Fruit fly (Drosophila melanogaster) whole organism, embryonic: ENCODE measurements around the gene CG33331.

Source experiments
- Atf-2 ChIP-seq: fragments of 200-800 bp; sonication (Bioruptor generic); optimal IDR thresholded peaks from 2 replicates; lab custom pipeline; 2016; ENCODE audit warnings: missing biosample characterization, missing genetic modification characterization
- CG10431 ChIP-seq: fragments of 200-800 bp; sonication (Bioruptor generic); optimal IDR thresholded peaks from 3 replicates; lab custom pipeline; 2018; ENCODE audit warnings: missing biosample characterization, mild to moderate bottlenecking, missing genetic modification characterization
- CG13287 ChIP-seq: fragments of 200-800 bp; sonication (Bioruptor generic); IDR thresholded peaks from 2 replicates; pipeline ENCODE4 v1.3.6; 2022; ENCODE audit warnings: missing biosample characterization, missing genetic modification characterization; ENCODE audit not compliant: partially characterized antibody
- CG13424 ChIP-seq: fragments of 200-800 bp; sonication (Bioruptor generic); optimal IDR thresholded peaks from 2 replicates; lab custom pipeline; 2019; ENCODE audit warnings: missing biosample characterization, mild to moderate bottlenecking, missing genetic modification characterization, moderate library complexity
- CG13624 ChIP-seq: fragments of 200-800 bp; sonication (Bioruptor generic); optimal IDR thresholded peaks from 2 replicates; lab custom pipeline; 2016; ENCODE audit warnings: missing biosample characterization, missing genetic modification characterization
- CG14667 ChIP-seq: fragments of 200-800 bp; sonication (Bioruptor generic); IDR thresholded peaks from 2 replicates; pipeline ENCODE4 v1.3.6; 2022; ENCODE audit warnings: missing biosample characterization, missing genetic modification characterization
- CG14965 ChIP-seq: fragments of 200-800 bp; sonication (Bioruptor generic); optimal IDR thresholded peaks from 2 replicates; lab custom pipeline; 2016; ENCODE audit warnings: missing biosample characterization, missing genetic modification characterization, borderline replicate concordance
- CG16815 ChIP-seq: fragments of 200-800 bp; sonication (Bioruptor generic); optimal IDR thresholded peaks from 3 replicates; lab custom pipeline; 2017; ENCODE audit warnings: missing biosample characterization, mild to moderate bottlenecking, missing genetic modification characterization
- CG17802 ChIP-seq: fragments of 200-800 bp; sonication (Bioruptor generic); optimal IDR thresholded peaks from 2 replicates; lab custom pipeline; 2018; ENCODE audit warnings: missing biosample characterization, mild to moderate bottlenecking, missing genetic modification characterization, moderate library complexity
- CG32532 ChIP-seq: fragments of 200-800 bp; sonication (Bioruptor generic); IDR thresholded peaks from 2 replicates; pipeline ENCODE4 v1.3.6; 2022; ENCODE audit warnings: missing biosample characterization, missing genetic modification characterization
- CG32767 ChIP-seq: fragments of 200-800 bp; sonication (Bioruptor generic); IDR thresholded peaks from 2 replicates; pipeline ENCODE4 v1.3.6; 2022; ENCODE audit warnings: missing biosample characterization, missing genetic modification characterization
- CG34376 ChIP-seq: fragments of 200-800 bp; sonication (Bioruptor generic); optimal IDR thresholded peaks from 2 replicates; lab custom pipeline; 2018; ENCODE audit warnings: missing biosample characterization, mild to moderate bottlenecking, missing genetic modification characterization
- CG3726 ChIP-seq: fragments of 200-800 bp; sonication (Bioruptor generic); IDR thresholded peaks from 3 replicates; pipeline ENCODE4, ENCODE4 v1.3.6; 2022; ENCODE audit warnings: missing biosample characterization, missing genetic modification characterization
- CG4707 ChIP-seq: fragments of 200-800 bp; sonication (Bioruptor generic); optimal IDR thresholded peaks from 2 replicates; lab custom pipeline; 2018; ENCODE audit warnings: missing biosample characterization, mild to moderate bottlenecking, missing genetic modification characterization, moderate library complexity
- CG8281 ChIP-seq: fragments of 200-800 bp; sonication (Bioruptor generic); optimal IDR thresholded peaks from 2 replicates; lab custom pipeline; 2018; ENCODE audit warnings: missing biosample characterization, mild to moderate bottlenecking, missing genetic modification characterization, moderate library complexity
- CG9215 ChIP-seq: fragments of 200-800 bp; sonication (Bioruptor generic); IDR thresholded peaks from 2 replicates; pipeline ENCODE4 v1.3.6; 2022; ENCODE audit warnings: missing biosample characterization, missing genetic modification characterization
- CG9876 ChIP-seq: fragments of 200-800 bp; sonication (Bioruptor generic); optimal IDR thresholded peaks from 2 replicates; lab custom pipeline; 2016; ENCODE audit warnings: missing biosample characterization, missing genetic modification characterization
- CG9932 ChIP-seq: fragments of 200-800 bp; sonication (Bioruptor generic); IDR thresholded peaks from 2 replicates; pipeline ENCODE4 v1.3.6; 2022; ENCODE audit warnings: missing biosample characterization, missing genetic modification characterization
- CoRest ChIP-seq: fragments of 200-800 bp; sonication (Bioruptor generic); optimal IDR thresholded peaks from 3 replicates; lab custom pipeline; 2018; ENCODE audit warnings: missing biosample characterization, mild to moderate bottlenecking, missing genetic modification characterization, moderate library complexity
- CrebB ChIP-seq: fragments of 200-800 bp; sonication (Bioruptor generic); optimal IDR thresholded peaks from 3 replicates; lab custom pipeline; 2018; ENCODE audit warnings: missing biosample characterization, mild to moderate bottlenecking, missing genetic modification characterization
- Deaf1 ChIP-seq: fragments of 200-800 bp; optimal IDR thresholded peaks from 3 replicates; lab custom pipeline; 2019; ENCODE audit warnings: missing biosample characterization, mild to moderate bottlenecking, missing genetic modification characterization, moderate library complexity
- Dll ChIP-seq: fragments of 200-800 bp; sonication (Bioruptor generic); IDR thresholded peaks from 4 replicates; pipeline ENCODE4 v1.3.6; 2022; ENCODE audit warnings: missing biosample characterization, missing genetic modification characterization; ENCODE audit not compliant: partially characterized antibody
- Dref ChIP-seq: fragments of 200-800 bp; sonication (Bioruptor generic); IDR thresholded peaks from 2 replicates; pipeline ENCODE4 v1.3.6; 2022; ENCODE audit warnings: missing biosample characterization, missing genetic modification characterization
- Elba2 ChIP-seq: fragments of 200-800 bp; sonication (Bioruptor generic); optimal IDR thresholded peaks from 3 replicates; lab custom pipeline; 2016; ENCODE audit warnings: missing biosample characterization, missing genetic modification characterization
- Fer1 ChIP-seq: fragments of 200-800 bp; sonication (Bioruptor generic); optimal IDR thresholded peaks from 2 replicates; lab custom pipeline; 2017; ENCODE audit warnings: missing biosample characterization, mild to moderate bottlenecking, missing genetic modification characterization
- HLH3B ChIP-seq: fragments of 200-800 bp; sonication (Bioruptor generic); IDR thresholded peaks from 2 replicates; pipeline ENCODE4 v1.3.6; 2022; ENCODE audit warnings: missing biosample characterization, missing genetic modification characterization
- MTF-1 ChIP-seq: fragments of 200-800 bp; sonication (Bioruptor generic); optimal IDR thresholded peaks from 2 replicates; lab custom pipeline; 2018; ENCODE audit warnings: missing biosample characterization, mild to moderate bottlenecking, missing genetic modification characterization, borderline replicate concordance
- Rfx ChIP-seq: fragments of 200-800 bp; sonication (Bioruptor generic); IDR thresholded peaks from 2 replicates; pipeline ENCODE4 v1.3.6; 2022; ENCODE audit warnings: missing biosample characterization, missing genetic modification characterization
- Trl ChIP-seq, 3 experiments: fragments of >200 bp in 2 of 3; fragments of 200-800 bp in 1 of 3; sonication (Bioruptor generic) in 1 of 3; optimal IDR thresholded peaks; 2 replicates in 1 of 3; 3 replicates in 2 of 3; lab custom pipeline; 2016 to 2017; ENCODE audit warnings: missing biosample characterization in 1 of 3, missing genetic modification characterization in 1 of 3
- al ChIP-seq: fragments of 200-800 bp; sonication (Bioruptor generic); IDR thresholded peaks from 2 replicates; pipeline ENCODE4 v1.3.6; 2022; ENCODE audit warnings: missing biosample characterization, missing genetic modification characterization
- cato ChIP-seq: fragments of 200-800 bp; sonication (Bioruptor generic); optimal IDR thresholded peaks from 2 replicates; lab custom pipeline; 2016; ENCODE audit warnings: missing biosample characterization, missing genetic modification characterization, borderline replicate concordance
- en ChIP-seq: fragments of 200-800 bp; sonication (Bioruptor generic); optimal IDR thresholded peaks from 2 replicates; lab custom pipeline; 2016; ENCODE audit warnings: missing biosample characterization, missing genetic modification characterization
- fd102C ChIP-seq: fragments of 200-800 bp; sonication (Bioruptor generic); optimal IDR thresholded peaks from 2 replicates; lab custom pipeline; 2018; ENCODE audit warnings: missing biosample characterization, mild to moderate bottlenecking, missing genetic modification characterization, moderate library complexity
- fd3F ChIP-seq: fragments of 200-800 bp; sonication (Bioruptor generic); optimal IDR thresholded peaks from 2 replicates; lab custom pipeline; 2018; ENCODE audit warnings: missing biosample characterization, mild to moderate bottlenecking, missing genetic modification characterization, moderate library complexity
- gce ChIP-seq: fragments of 200-800 bp; sonication (Bioruptor generic); IDR thresholded peaks from 3 replicates; pipeline ENCODE4 v1.3.6; 2022; ENCODE audit warnings: missing biosample characterization, missing genetic modification characterization
- gcm2 ChIP-seq: fragments of 200-800 bp; sonication (Bioruptor generic); optimal IDR thresholded peaks from 2 replicates; lab custom pipeline; 2016; ENCODE audit warnings: missing biosample characterization, missing genetic modification characterization
- h ChIP-seq: fragments of >200 bp; optimal IDR thresholded peaks from 2 replicates; lab custom pipeline; 2017
- jumu ChIP-seq: fragments of 200-800 bp; sonication (Bioruptor generic); optimal IDR thresholded peaks from 3 replicates; lab custom pipeline; 2016; ENCODE audit warnings: missing biosample characterization, missing genetic modification characterization
- kah ChIP-seq: fragments of 200-800 bp; sonication (Bioruptor generic); optimal IDR thresholded peaks from 2 replicates; lab custom pipeline; 2018; ENCODE audit warnings: missing biosample characterization, mild to moderate bottlenecking, missing genetic modification characterization
- kay ChIP-seq: fragments of 200-800 bp; sonication (Bioruptor generic); optimal IDR thresholded peaks from 2 replicates; lab custom pipeline; 2016; ENCODE audit warnings: missing biosample characterization, missing genetic modification characterization
- ken ChIP-seq: fragments of 200-800 bp; sonication (Bioruptor generic); IDR thresholded peaks from 3 replicates; pipeline ENCODE4 v1.3.6; 2022; ENCODE audit warnings: missing biosample characterization, missing genetic modification characterization
- knrl ChIP-seq: fragments of 200-800 bp; sonication (Bioruptor generic); IDR thresholded peaks from 3 replicates; pipeline ENCODE4 v1.3.6; 2022; ENCODE audit warnings: missing biosample characterization, missing genetic modification characterization; ENCODE audit not compliant: partially characterized antibody
- mam ChIP-seq: fragments of 200-800 bp; sonication (Bioruptor generic); optimal IDR thresholded peaks from 3 replicates; lab custom pipeline; 2016; ENCODE audit warnings: missing biosample characterization, missing genetic modification characterization
- nmo ChIP-seq: fragments of 200-800 bp; sonication (Bioruptor generic); optimal IDR thresholded peaks from 2 replicates; lab custom pipeline; 2018; ENCODE audit warnings: missing biosample characterization, mild to moderate bottlenecking, missing genetic modification characterization, moderate library complexity
- oc ChIP-seq: fragments of 200-800 bp; sonication (Bioruptor generic); optimal IDR thresholded peaks from 2 replicates; lab custom pipeline; 2018; ENCODE audit warnings: missing biosample characterization, mild to moderate bottlenecking, missing genetic modification characterization, moderate library complexity
- pzg ChIP-seq: fragments of 200-800 bp; sonication (Bioruptor generic); optimal IDR thresholded peaks from 3 replicates; lab custom pipeline; 2018; ENCODE audit warnings: missing biosample characterization, mild to moderate bottlenecking, missing genetic modification characterization, moderate library complexity
- rib ChIP-seq: fragments of 200-800 bp; sonication (Bioruptor generic); IDR thresholded peaks from 2 replicates; pipeline ENCODE4 v1.3.6; 2022; ENCODE audit warnings: missing biosample characterization, missing genetic modification characterization
- schlank ChIP-seq: fragments of 200-800 bp; sonication (Bioruptor generic); optimal IDR thresholded peaks from 2 replicates; lab custom pipeline; 2018; ENCODE audit warnings: missing biosample characterization, mild to moderate bottlenecking, missing genetic modification characterization
- sr ChIP-seq: fragments of 200-800 bp; sonication (Bioruptor generic); IDR thresholded peaks from 3 replicates; pipeline ENCODE4 v1.3.6; 2022; ENCODE audit warnings: missing biosample characterization, missing genetic modification characterization
- wdn ChIP-seq: fragments of 200-800 bp; sonication (Bioruptor generic); IDR thresholded peaks from 2 replicates; pipeline ENCODE4 v1.3.6; 2022; ENCODE audit warnings: missing biosample characterization, missing genetic modification characterization

Gene CG33331

dm6 chr3R:14898280-14898756 is 12.1 kb downstream of the CG33331 start, which contains the start of the genes Nup93-2 and CG3817 (continued):
- TF ChIP-seq MTF-1 (GFP tag; lab: Kevin White, UChicago), result no peak
- TF ChIP-seq h (lab: Kevin White, UChicago), result no peak
- no peak for TF ChIP-seq cato (GFP tag; lab: Kevin White, UChicago)
- no peak for TF ChIP-seq CG14667
- no peak for TF ChIP-seq Trl (optimal IDR thresholded peaks at IDR 0.05; lab: Kevin White, UChicago)
- no peak for TF ChIP-seq Trl (GFP tag; optimal IDR thresholded peaks at IDR 0.05; lab: Kevin White, UChicago)
- TF ChIP-seq al (GFP tag; lab: Robert Waterston, UW), result peak; percentile 78
- TF ChIP-seq CG14965 (GFP tag; lab: Kevin White, UChicago), result no peak
- TF ChIP-seq CG34376 (GFP tag; lab: Kevin White, UChicago), result no peak
- TF ChIP-seq Elba2, result no peak
- TF ChIP-seq CG13624, result peak; percentile 50
- TF ChIP-seq fd3F, result peak; percentile 19
- no peak for TF ChIP-seq CG10431 (GFP tag; lab: Kevin White, UChicago)
- TF ChIP-seq CG32532 (GFP tag; lab: Robert Waterston, UW), result peak; percentile 78
- peak; percentile 44 for TF ChIP-seq CoRest
- TF ChIP-seq ken (GFP tag; lab: Robert Waterston, UW), result peak; percentile 69; the same call in 2 of the 3 replicates
- no peak for TF ChIP-seq CG3726
- TF ChIP-seq CG4707 (GFP tag; lab: Kevin White, UChicago), result no peak
- TF ChIP-seq CG8281 (tag; lab: Kevin White, UChicago), result peak; percentile 54
- TF ChIP-seq CG13424 (tag; lab: Kevin White, UChicago), result peak; percentile 74
- TF ChIP-seq CG13287 (GFP tag; lab: Robert Waterston, UW), result peak; percentile 77
- no peak for TF ChIP-seq oc
- TF ChIP-seq gcm2, result no peak
- TF ChIP-seq CG32767 (GFP tag; lab: Robert Waterston, UW), result no peak
- peak; percentile 51; the same call in 1 of the 2 replicates for TF ChIP-seq CG9215 (GFP tag; lab: Robert Waterston, UW)
- peak; percentile 60; the same call in 1 of the 4 replicates for TF ChIP-seq Dll
- no peak for TF ChIP-seq HLH3B (GFP tag; lab: Robert Waterston, UW)
- no peak for TF ChIP-seq kah (GFP tag; lab: Kevin White, UChicago)
- no peak for TF ChIP-seq Atf-2 (GFP tag; lab: Kevin White, UChicago)
- TF ChIP-seq rib (GFP tag; lab: Robert Waterston, UW), result 0 out of 2 replicates have a peak, but pooled peaks have one; percentile 23
- TF ChIP-seq fd102C (GFP tag; lab: Kevin White, UChicago), result no peak
- peak; percentile 37 for TF ChIP-seq pzg (GFP tag; lab: Kevin White, UChicago)
- 0 out of 2 replicates have a peak, but pooled peaks have one; percentile 23 for TF ChIP-seq wdn
- peak; percentile 89 for TF ChIP-seq CG9932 (GFP tag; lab: Robert Waterston, UW)
- peak; percentile 20 for TF ChIP-seq CG16815 (GFP tag; lab: Kevin White, UChicago)
- TF ChIP-seq gce (GFP tag; lab: Robert Waterston, UW), result no peak
- TF ChIP-seq CG17802 (tag; lab: Kevin White, UChicago), result no peak
- TF ChIP-seq kay (GFP tag; lab: Kevin White, UChicago), result peak; percentile 70
- TF ChIP-seq schlank, result no peak
- no peak for TF ChIP-seq Fer1 (GFP tag; lab: Kevin White, UChicago)
- peak; percentile 13 for TF ChIP-seq Deaf1 (tag; lab: Kevin White, UChicago)
- peak; percentile 95 for TF ChIP-seq nmo
- peak; percentile 44 for TF ChIP-seq jumu (GFP tag; lab: Kevin White, UChicago)
- TF ChIP-seq mam, result peak; percentile 67
- no peak for TF ChIP-seq CrebB (tag; lab: Kevin White, UChicago)
- TF ChIP-seq en, result no peak
- peak; percentile 41 for TF ChIP-seq Dref (GFP tag; lab: Robert Waterston, UW)
- no peak for TF ChIP-seq sr (GFP tag; lab: Robert Waterston, UW)
- peak; percentile 82 for TF ChIP-seq Rfx (GFP tag; lab: Robert Waterston, UW)
- no peak for TF ChIP-seq CG9876 (GFP tag; lab: Kevin White, UChicago)
- peak; percentile 51; the same call in 1 of the 3 replicates for TF ChIP-seq knrl
